Fruit fly (Drosophila melanogaster): ENCODE measurements around the gene CG13946.

CG13946 gene

DNA sequence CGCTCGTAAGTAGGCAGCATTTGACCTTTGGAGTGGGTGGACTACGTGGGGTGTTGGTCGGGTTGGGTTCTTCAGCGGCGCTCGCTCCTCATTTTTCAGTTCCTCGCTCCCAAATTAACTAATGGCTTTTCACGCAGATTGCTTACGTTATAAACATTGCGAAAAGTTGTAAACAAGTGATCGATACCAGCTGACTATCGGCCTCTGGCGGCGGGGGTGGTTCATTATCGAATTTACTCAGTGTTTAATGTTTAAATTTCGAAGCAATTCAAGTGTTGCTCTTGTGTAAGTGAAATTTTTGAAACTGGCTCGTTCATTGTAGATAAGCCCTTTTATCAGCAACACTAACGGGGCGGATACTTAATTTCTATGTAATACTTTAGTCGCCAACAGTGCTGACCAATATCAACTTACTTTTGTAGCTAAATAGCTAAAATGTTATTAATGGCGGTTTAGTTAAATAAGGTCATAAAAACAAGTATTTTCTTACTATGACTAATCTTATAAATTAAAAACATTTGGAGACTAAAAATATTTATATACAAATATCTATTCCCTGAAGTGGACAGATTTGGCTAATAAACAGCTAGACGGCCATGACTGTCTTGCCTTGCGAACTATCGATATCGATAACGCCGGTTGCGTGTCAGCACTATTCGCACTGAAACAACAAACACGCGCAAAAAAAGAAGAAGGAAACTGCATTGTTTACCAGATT is 43.1 kb downstream of the CG13946 start, which contains the start of the genes PGAP2 and Clp (continued):
- TF ChIP-seq CG1024 (GFP tag; IDR thresholded peaks at IDR 0.05) = peak; percentile 43; the same call in 1 of the 2 replicates
- peak; percentile 81 for TF ChIP-seq Xbp1 (GFP tag; optimal IDR thresholded peaks at IDR 0.05)
- TF ChIP-seq CG33213 (GFP tag; optimal IDR thresholded peaks at IDR 0.05) = no peak
- TF ChIP-seq Sry-δ (GFP tag; optimal IDR thresholded peaks at IDR 0.05) = peak; percentile 77
- TF ChIP-seq z (GFP tag; IDR thresholded peaks at IDR 0.05) = no peak
- no peak for TF ChIP-seq ftz-f1 (GFP tag; optimal IDR thresholded peaks at IDR 0.05)
- peak; percentile 81 for TF ChIP-seq dysf (GFP tag; IDR thresholded peaks at IDR 0.05)
- peak; percentile 85 for TF ChIP-seq CG10979 (tag; optimal IDR thresholded peaks at IDR 0.05)
- TF ChIP-seq tll (GFP tag; optimal IDR thresholded peaks at IDR 0.05) = no peak
- peak; percentile 11 for TF ChIP-seq fu2 (GFP tag; optimal IDR thresholded peaks at IDR 0.05)
- TF ChIP-seq GATAe (GFP tag; conservative IDR thresholded peaks at IDR 0.05) = no peak
- TF ChIP-seq zfh1 (GFP tag; IDR thresholded peaks at IDR 0.05) = peak; percentile 65; the same call in 2 of the 3 replicates
- no peak for TF ChIP-seq CG5953 (GFP tag; IDR thresholded peaks at IDR 0.05)
- 0 out of 3 replicates have a peak, but pooled peaks have one; percentile 16 for TF ChIP-seq CG3726 (GFP tag; IDR thresholded peaks at IDR 0.05)
- peak; percentile 65 for TF ChIP-seq nerfin-1 (tag; optimal IDR thresholded peaks at IDR 0.05)
- TF ChIP-seq Drgx (GFP tag; IDR thresholded peaks at IDR 0.05) = 0 out of 2 replicates have a peak, but pooled peaks have one; percentile 17
- peak; percentile 17 for TF ChIP-seq Dp (GFP tag; optimal IDR thresholded peaks at IDR 0.05)
- TF ChIP-seq stwl (tag; optimal IDR thresholded peaks at IDR 0.05) = peak; percentile 42
- TF ChIP-seq Bdp1 (GFP tag; optimal IDR thresholded peaks at IDR 0.05) = peak; percentile 20
- no peak for TF ChIP-seq Elba2 (GFP tag; optimal IDR thresholded peaks at IDR 0.05)
- no peak for TF ChIP-seq Deaf1 (tag; optimal IDR thresholded peaks at IDR 0.05)
- TF ChIP-seq schlank (tag; optimal IDR thresholded peaks at IDR 0.05) = peak; percentile 30
- no peak for TF ChIP-seq tap (tag; optimal IDR thresholded peaks at IDR 0.05)
- TF ChIP-seq CG2678 (tag; optimal IDR thresholded peaks at IDR 0.05) = peak; percentile 80
- peak; percentile 34 for TF ChIP-seq pzg (GFP tag; optimal IDR thresholded peaks at IDR 0.05)
- TF ChIP-seq chn (GFP tag; optimal IDR thresholded peaks at IDR 0.05) = peak; percentile 51
- peak; percentile 66 for TF ChIP-seq CTCF (GFP tag; optimal IDR thresholded peaks at IDR 0.05)
- TF ChIP-seq gce (GFP tag; IDR thresholded peaks at IDR 0.05) = no peak
- peak; percentile 62 for TF ChIP-seq CG15601 (tag; optimal IDR thresholded peaks at IDR 0.05)
- TF ChIP-seq CG6272 (GFP tag; IDR thresholded peaks at IDR 0.05) = peak; percentile 62
- TF ChIP-seq Ravus (GFP tag; IDR thresholded peaks at IDR 0.05) = peak; percentile 20
- TF ChIP-seq CG34422 (GFP tag; IDR thresholded peaks at IDR 0.05) = peak; percentile 84
- TF ChIP-seq dm (GFP tag; optimal IDR thresholded peaks at IDR 0.05) = peak; percentile 22
- peak; percentile 49 for TF ChIP-seq slou (GFP tag; optimal IDR thresholded peaks at IDR 0.05)
- TF ChIP-seq aop (GFP tag; IDR thresholded peaks at IDR 0.05) = no peak
- TF ChIP-seq CG8290 (GFP tag; optimal IDR thresholded peaks at IDR 0.05) = peak; percentile 81
- TF ChIP-seq CG8290 (tag; optimal IDR thresholded peaks at IDR 0.05) = no peak
- no peak for TF ChIP-seq CG12236 (GFP tag; optimal IDR thresholded peaks at IDR 0.05)
- peak; percentile 70; the same call in 3 of the 4 replicates for TF ChIP-seq Dll (GFP tag; IDR thresholded peaks at IDR 0.05; ENCODE audit: partially characterized antibody)
- peak; percentile 53; the same call in 1 of the 2 replicates for TF ChIP-seq CG14667 (GFP tag; IDR thresholded peaks at IDR 0.05)
- peak; percentile 61 for TF ChIP-seq CG7786 (GFP tag; optimal IDR thresholded peaks at IDR 0.05)
- peak; percentile 67 for TF ChIP-seq CG18599 (GFP tag; optimal IDR thresholded peaks at IDR 0.05)
- TF ChIP-seq kah (GFP tag; optimal IDR thresholded peaks at IDR 0.05) = no peak
- TF ChIP-seq cad (GFP tag; optimal IDR thresholded peaks at IDR 0.05) = no peak
- no peak for TF ChIP-seq wek (GFP tag; optimal IDR thresholded peaks at IDR 0.05)
- peak; percentile 43; the same call in 1 of the 3 replicates for TF ChIP-seq C15 (GFP tag; IDR thresholded peaks at IDR 0.05)
- peak in 1 of 3 experiments; percentile 80 for TF ChIP-seq lola (GFP tag; optimal IDR thresholded peaks at IDR 0.05)
- peak; percentile 64 for TF ChIP-seq mam (GFP tag; optimal IDR thresholded peaks at IDR 0.05)
- TF ChIP-seq Nf-YA (GFP tag; IDR thresholded peaks at IDR 0.05) = peak; percentile 36; the same call in 1 of the 2 replicates
- TF ChIP-seq CG17568 (GFP tag; optimal IDR thresholded peaks at IDR 0.05) = no peak

All from whole organism, embryonic.